Fruit fly (Drosophila melanogaster): Measurements from ENCODE around the gene CG13073.

dm6 chr3L:16259552-16259951 lies 42.4 kb upstream of the CG13073 start, which contains the start of gene CG13053:
- TF ChIP-seq pan (optimal IDR thresholded peaks at IDR 0.05) (no peak), Dll (optimal IDR thresholded peaks at IDR 0.05) (no peak), EcR (GFP tag; optimal IDR thresholded peaks at IDR 0.05) (no peak), CG8478 (optimal IDR thresholded peaks at IDR 0.05) (no peak), usp (GFP tag; optimal IDR thresholded peaks at IDR 0.05) (no peak)
